Worm (Caenorhabditis elegans) whole organism, mixed stage, embryonic: ENCODE data around the gene flad-1.

Source experiments
- M03D4.4 ChIP-seq: sonication (generic microtip); optimal IDR thresholded peaks from 2 replicates; lab custom pipeline; 2017; ENCODE audit warnings: mild to moderate bottlenecking, missing genetic modification characterization, missing compliant biosample characterization
- bed-3 ChIP-seq: fragments of 200-800 bp; sonication (Bioruptor generic); optimal IDR thresholded peaks from 3 replicates; lab custom pipeline; 2018; ENCODE audit warnings: mild to moderate bottlenecking, missing genetic modification characterization, moderate library complexity, missing compliant biosample characterization
- ceh-39 ChIP-seq: fragments of 150-350 bp; optimal IDR thresholded peaks from 2 replicates; lab custom pipeline; 2014; ENCODE audit warnings: missing biosample characterization, missing genetic modification characterization
- ceh-43 ChIP-seq: fragments of 200-800 bp; sonication (Bioruptor generic); optimal IDR thresholded peaks from 2 replicates; lab custom pipeline; 2018; ENCODE audit warnings: mild to moderate bottlenecking, missing genetic modification characterization, moderate library complexity, missing compliant biosample characterization
- ceh-83 ChIP-seq: fragments of 200-800 bp; sonication (Bioruptor generic); optimal IDR thresholded peaks from 2 replicates; lab custom pipeline; 2018; ENCODE audit warnings: mild to moderate bottlenecking, missing genetic modification characterization, missing compliant biosample characterization
- ces-1 ChIP-seq: fragments of 150-350 bp; optimal IDR thresholded peaks from 2 replicates; lab custom pipeline; 2014; ENCODE audit warnings: missing biosample characterization, missing genetic modification reagents, missing genetic modification characterization
- cnd-1 ChIP-seq: fragments of 200-800 bp; sonication (Bioruptor generic); optimal IDR thresholded peaks from 2 replicates; lab custom pipeline; 2018; ENCODE audit warnings: mild to moderate bottlenecking, missing genetic modification characterization, missing compliant biosample characterization
- drap-1 ChIP-seq: fragments of 200-800 bp; sonication (Bioruptor generic); optimal IDR thresholded peaks from 3 replicates; lab custom pipeline; 2018; ENCODE audit warnings: mild to moderate bottlenecking, missing genetic modification characterization, missing compliant biosample characterization
- elt-1 ChIP-seq: sonication (generic microtip); optimal IDR thresholded peaks from 2 replicates; lab custom pipeline; 2017; ENCODE audit warnings: missing genetic modification characterization, mild to moderate bottlenecking, missing compliant biosample characterization, antibody characterized with exemption, moderate library complexity, borderline replicate concordance; ENCODE audit not compliant: insufficient read depth
- elt-3 ChIP-seq: fragments of 150-350 bp; optimal IDR thresholded peaks from 2 replicates; lab custom pipeline; 2014; ENCODE audit warnings: missing biosample characterization, missing genetic modification characterization
- hlh-1 ChIP-seq: fragments of 150-350 bp; optimal IDR thresholded peaks from 2 replicates; lab custom pipeline; 2014; ENCODE audit warnings: missing biosample characterization, missing genetic modification reagents, missing genetic modification characterization
- lin-13 ChIP-seq: fragments of 150-350 bp; optimal IDR thresholded peaks from 2 replicates; lab custom pipeline; 2014; ENCODE audit warnings: missing biosample characterization, missing genetic modification characterization
- lsy-2 ChIP-seq: fragments of 150-350 bp; optimal IDR thresholded peaks from 2 replicates; lab custom pipeline; 2014; ENCODE audit warnings: missing biosample characterization, missing genetic modification characterization
- mep-1 ChIP-seq: fragments of 150-350 bp; optimal IDR thresholded peaks from 2 replicates; lab custom pipeline; 2017; ENCODE audit warnings: missing biosample characterization, missing genetic modification reagents, missing genetic modification characterization, inconsistent platforms
- mls-2 ChIP-seq: sonication (generic microtip); optimal IDR thresholded peaks from 2 replicates; lab custom pipeline; 2016; ENCODE audit warnings: mild to moderate bottlenecking, missing genetic modification characterization, moderate library complexity, missing compliant biosample characterization
- nhr-12 ChIP-seq: fragments of 150-350 bp; optimal IDR thresholded peaks from 2 replicates; lab custom pipeline; 2014; ENCODE audit warnings: missing biosample characterization, missing genetic modification characterization
- nhr-2 ChIP-seq: fragments of 150-350 bp; optimal IDR thresholded peaks from 2 replicates; lab custom pipeline; 2014; ENCODE audit warnings: missing biosample characterization, missing genetic modification characterization
- nhr-237 ChIP-seq: fragments of 150-350 bp; optimal IDR thresholded peaks from 2 replicates; lab custom pipeline; 2014; ENCODE audit warnings: missing biosample characterization, missing genetic modification characterization
- nhr-28 ChIP-seq: fragments of 150-350 bp; optimal IDR thresholded peaks from 2 replicates; lab custom pipeline; 2014; ENCODE audit warnings: missing biosample characterization, missing genetic modification characterization
- nhr-76 ChIP-seq: sonication (generic microtip); optimal IDR thresholded peaks from 2 replicates; lab custom pipeline; 2017; ENCODE audit warnings: missing biosample characterization, missing genetic modification characterization
- pha-4 ChIP-seq: fragments of 150-350 bp; optimal IDR thresholded peaks from 2 replicates; lab custom pipeline; 2018; ENCODE audit warnings: missing biosample characterization, missing genetic modification reagents, missing genetic modification characterization
- snpc-4 ChIP-seq: fragments of 150-350 bp; optimal IDR thresholded peaks from 2 replicates; lab custom pipeline; 2014; ENCODE audit warnings: missing biosample characterization, missing genetic modification characterization
- sptf-1 ChIP-seq: sonication (generic microtip); optimal IDR thresholded peaks from 2 replicates; lab custom pipeline; 2017; ENCODE audit warnings: mild to moderate bottlenecking, missing genetic modification characterization, moderate library complexity, missing compliant biosample characterization
- tbx-8 ChIP-seq: fragments of 200-800 bp; sonication (Bioruptor generic); optimal IDR thresholded peaks from 2 replicates; lab custom pipeline; 2018; ENCODE audit warnings: mild to moderate bottlenecking, missing genetic modification characterization, moderate library complexity, missing compliant biosample characterization
- unc-120 ChIP-seq: sonication (generic microtip); optimal IDR thresholded peaks from 2 replicates; lab custom pipeline; 2017; ENCODE audit warnings: missing genetic modification characterization, missing compliant biosample characterization; ENCODE audit not compliant: poor library complexity, severe bottlenecking
- zip-8 ChIP-seq: fragments of 150-350 bp; optimal IDR thresholded peaks from 2 replicates; lab custom pipeline; 2014; ENCODE audit warnings: missing biosample characterization, missing genetic modification characterization
- ztf-11 ChIP-seq: fragments of 150-350 bp; optimal IDR thresholded peaks from 2 replicates; lab custom pipeline; 2014; ENCODE audit warnings: missing biosample characterization, missing genetic modification characterization

Gene flad-1

ce11 chrII:9943837-9944236, at the start of gene flad-1:
TSS of gene flad-1 (plus strand) at chrII:9944137.
- TF ChIP-seq elt-1 (tag; lab: Kevin White, UChicago), result no peak
- no peak for TF ChIP-seq ceh-83
- no peak for TF ChIP-seq drap-1 (GFP tag; lab: Kevin White, UChicago)
- TF ChIP-seq bed-3 (GFP tag; lab: Kevin White, UChicago), result no peak
- no peak for TF ChIP-seq nhr-76 (tag; lab: Kevin White, UChicago)
- TF ChIP-seq ceh-39 (tag; lab: Kevin White, UChicago), result no peak
- TF ChIP-seq elt-3 (tag; lab: Kevin White, UChicago), result no peak
- no peak for TF ChIP-seq hlh-1 (tag; lab: Kevin White, UChicago)
- no peak for TF ChIP-seq nhr-2 (tag; lab: Kevin White, UChicago)

ce11 chrII:9894435-9894834, 49.5 kb upstream of the flad-1 start, which contains the start of gene F26C11.1:
TSS of gene F26C11.1 (plus strand) at chrII:9894735.
- TF ChIP-seq hlh-1 (tag; lab: Kevin White, UChicago) (no peak), snpc-4 (no peak), ztf-11 (tag; lab: Kevin White, UChicago) (no peak), elt-3 (tag; lab: Kevin White, UChicago) (no peak), bed-3 (GFP tag; lab: Kevin White, UChicago) (no peak)

- no peak for TF ChIP-seq hlh-1 (tag; lab: Kevin White, UChicago)
- TF ChIP-seq M03D4.4 (tag; lab: Kevin White, UChicago), result no peak
Measured at ce11 chrII:9895173-9895572, 48.8 kb upstream of the flad-1 start.

- TF ChIP-seq drap-1 (GFP tag; lab: Kevin White, UChicago), result no peak
- TF ChIP-seq bed-3 (GFP tag; lab: Kevin White, UChicago), result no peak
- TF ChIP-seq elt-1 (tag; lab: Kevin White, UChicago), result no peak
- no peak for TF ChIP-seq nhr-28 (tag; lab: Kevin White, UChicago)
- no peak for TF ChIP-seq nhr-237 (tag; lab: Kevin White, UChicago)
- no peak for TF ChIP-seq mls-2 (tag; lab: Kevin White, UChicago)
- no peak for TF ChIP-seq tbx-8 (GFP tag; lab: Kevin White, UChicago)
- TF ChIP-seq lin-13 (tag; lab: Kevin White, UChicago), result no peak
Measured at ce11 chrII:9898744-9899143, 45.2 kb upstream of the flad-1 start.

ce11 chrII:9900276-9900675, 43.7 kb upstream of the flad-1 start, which contains the start of gene unc-4:
TSS of gene unc-4 (minus strand) at chrII:9900376.
- no peak for TF ChIP-seq ces-1
- no peak for TF ChIP-seq nhr-12 (tag; lab: Kevin White, UChicago)
- no peak for TF ChIP-seq unc-120 (tag; lab: Kevin White, UChicago)
- TF ChIP-seq bed-3 (GFP tag; lab: Kevin White, UChicago), result no peak
- TF ChIP-seq elt-1 (tag; lab: Kevin White, UChicago), result no peak

- TF ChIP-seq drap-1 (GFP tag; lab: Kevin White, UChicago) (no peak), mls-2 (tag; lab: Kevin White, UChicago) (no peak), cnd-1 (tag; lab: Kevin White, UChicago) (no peak), elt-3 (tag; lab: Kevin White, UChicago) (no peak), ceh-39 (tag; lab: Kevin White, UChicago) (no peak), lsy-2 (tag; lab: Kevin White, UChicago) (no peak), mep-1 (tag; lab: Kevin White, UChicago) (no peak), tbx-8 (GFP tag; lab: Kevin White, UChicago) (no peak)
Measured at ce11 chrII:9904459-9904858, 39.5 kb upstream of the flad-1 start.

- no peak for TF ChIP-seq sptf-1 (tag; lab: Kevin White, UChicago)
- TF ChIP-seq zip-8 (tag; lab: Kevin White, UChicago), result no peak
- TF ChIP-seq drap-1 (GFP tag; lab: Kevin White, UChicago), result no peak
- TF ChIP-seq pha-4 (tag; lab: Kevin White, UChicago), result no peak
- no peak for TF ChIP-seq nhr-76 (tag; lab: Kevin White, UChicago)
- TF ChIP-seq ceh-43, result no peak
- no peak for TF ChIP-seq ztf-11 (tag; lab: Kevin White, UChicago)
- TF ChIP-seq mep-1 (tag; lab: Kevin White, UChicago), result no peak
- no peak for TF ChIP-seq ceh-83
- no peak for TF ChIP-seq elt-1 (tag; lab: Kevin White, UChicago)
- no peak for TF ChIP-seq mls-2 (tag; lab: Kevin White, UChicago)
- no peak for TF ChIP-seq elt-3 (tag; lab: Kevin White, UChicago)
- no peak for TF ChIP-seq nhr-2 (tag; lab: Kevin White, UChicago)
- no peak for TF ChIP-seq ces-1
Measured at ce11 chrII:9914999-9915398, 28.9 kb upstream of the flad-1 start, which contains the start of gene F26C11.3. TSS of gene F26C11.3 (minus strand) at chrII:9915099.
